Fruit fly (Drosophila melanogaster): ENCODE results near the gene CDK2AP1.

DNA sequence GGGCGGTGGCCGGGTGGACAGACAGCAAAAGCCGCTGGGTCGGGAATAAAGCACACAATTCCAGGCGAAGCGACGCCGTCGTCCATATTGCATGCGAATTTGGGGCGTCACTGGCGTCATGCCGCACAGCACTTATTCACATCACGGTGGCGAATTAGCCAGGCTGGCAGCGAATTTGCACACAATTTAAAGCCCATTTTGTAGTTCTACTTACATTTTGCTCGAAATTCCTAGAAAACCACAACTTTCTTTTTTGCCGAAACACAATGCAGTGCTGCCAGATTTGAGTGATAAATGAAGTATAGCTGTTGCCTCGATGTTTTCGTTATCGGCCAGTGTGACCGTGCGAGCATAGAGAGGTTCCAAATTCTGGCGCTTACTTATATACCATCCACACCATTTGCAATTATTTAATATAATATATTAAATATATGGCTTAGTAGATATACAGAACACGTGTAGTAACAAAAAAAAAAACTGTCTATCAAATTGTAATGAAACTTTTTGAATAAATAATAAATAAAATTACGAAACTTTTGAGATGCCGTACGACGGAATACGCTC lies 10.7 kb downstream of the CDK2AP1 start, which contains the start of gene Ran:
- no peak for TF ChIP-seq Crg-1 (GFP tag; optimal IDR thresholded peaks at IDR 0.05)
- no peak for TF ChIP-seq pad (GFP tag; optimal IDR thresholded peaks at IDR 0.05)
- TF ChIP-seq cic (GFP tag; optimal IDR thresholded peaks at IDR 0.05): no peak
- TF ChIP-seq kay (GFP tag; ENCODE audit: borderline replicate concordance): no peak
- no peak for TF ChIP-seq CG11617 (GFP tag; optimal IDR thresholded peaks at IDR 0.05)
- no peak for TF ChIP-seq CG5204 (GFP tag; optimal IDR thresholded peaks at IDR 0.05)
- TF ChIP-seq CG7101 (tag; optimal IDR thresholded peaks at IDR 0.05): no peak
- no peak for TF ChIP-seq toe (GFP tag; optimal IDR thresholded peaks at IDR 0.05)
